Fruit fly (Drosophila melanogaster): ENCODE measurements around the gene Ir21a.

dm6 chr2L:25055-25454 lies at the start of gene Ir21a:
- TF ChIP-seq OdsH (GFP tag; optimal IDR thresholded peaks at IDR 0.05): no peak
- TF ChIP-seq Sp1 (GFP tag; optimal IDR thresholded peaks at IDR 0.05): no peak
- no peak for TF ChIP-seq ey (GFP tag; optimal IDR thresholded peaks at IDR 0.05)
- no peak for TF ChIP-seq br (GFP tag; optimal IDR thresholded peaks at IDR 0.05)
- TF ChIP-seq dl (GFP tag; optimal IDR thresholded peaks at IDR 0.05; ENCODE audit: insufficient read depth in 1 of 2, partially characterized antibody in 2 of 2): no peak
- TF ChIP-seq usp (GFP tag; optimal IDR thresholded peaks at IDR 0.05): no peak
- TF ChIP-seq dsf (GFP tag; optimal IDR thresholded peaks at IDR 0.05; ENCODE audit: borderline replicate concordance): no peak
- TF ChIP-seq Hr78 (GFP tag; optimal IDR thresholded peaks at IDR 0.05): no peak

Data from whole organism, wandering third instar larva.